Worm (Caenorhabditis elegans) whole organism, L1 larva: ENCODE data around the gene E02C12.10.

Experiments
- aly-2 ChIP-seq: fragments of 150-350 bp; optimal IDR thresholded peaks from 2 replicates; lab custom pipeline; 2014; ENCODE audit warnings: missing biosample characterization, missing genetic modification characterization
- ceh-63 ChIP-seq: fragments of 200-800 bp; sonication (Bioruptor generic); optimal IDR thresholded peaks from 2 replicates; lab custom pipeline; 2018; ENCODE audit warnings: mild to moderate bottlenecking, missing genetic modification characterization, missing compliant biosample characterization
- ces-1 ChIP-seq: fragments of 150-350 bp; optimal IDR thresholded peaks from 2 replicates; lab custom pipeline; 2014; ENCODE audit warnings: missing biosample characterization, missing genetic modification reagents, missing genetic modification characterization
- dpl-1 ChIP-seq, 3 experiments: fragments of 150-350 bp in 2 of 3; sonication (generic microtip) in 1 of 3; optimal IDR thresholded peaks; 2 replicates each; lab custom pipeline; 2014 to 2017; ENCODE audit warnings: missing biosample characterization in 3 of 3, missing genetic modification characterization in 3 of 3, missing genetic modification reagents in 3 of 3
- lin-13 ChIP-seq: fragments of 150-350 bp; optimal IDR thresholded peaks from 2 replicates; lab custom pipeline; 2014; ENCODE audit warnings: missing biosample characterization, missing genetic modification reagents, missing genetic modification characterization
- lin-15B ChIP-seq: fragments of 150-350 bp; sonication (generic microtip); optimal IDR thresholded peaks from 3 replicates; lab custom pipeline; 2014; ENCODE audit warnings: missing biosample characterization, missing genetic modification characterization
- mep-1 ChIP-seq: fragments of 150-350 bp; optimal IDR thresholded peaks from 2 replicates; lab custom pipeline; 2014; ENCODE audit warnings: missing biosample characterization, missing genetic modification characterization
- nhr-12 ChIP-seq: sonication (generic microtip); optimal IDR thresholded peaks from 2 replicates; lab custom pipeline; 2017; ENCODE audit warnings: missing biosample characterization, missing genetic modification characterization
- nhr-237 ChIP-seq: fragments of 150-350 bp; optimal IDR thresholded peaks from 2 replicates; lab custom pipeline; 2014; ENCODE audit warnings: missing biosample characterization, missing genetic modification characterization
- nhr-77 ChIP-seq: fragments of 150-350 bp; optimal IDR thresholded peaks from 2 replicates; lab custom pipeline; 2014; ENCODE audit warnings: missing biosample characterization, missing genetic modification characterization
- pag-3 ChIP-seq: sonication (generic microtip); optimal IDR thresholded peaks from 2 replicates; lab custom pipeline; 2017; ENCODE audit warnings: missing genetic modification characterization, mild to moderate bottlenecking, missing compliant biosample characterization, antibody characterized with exemption, borderline replicate concordance; ENCODE audit not compliant: insufficient read depth
- snpc-4 ChIP-seq: fragments of 150-350 bp; optimal IDR thresholded peaks from 2 replicates; lab custom pipeline; 2014; ENCODE audit warnings: missing biosample characterization, missing genetic modification characterization
- zag-1 ChIP-seq: fragments of 150-350 bp; optimal IDR thresholded peaks from 2 replicates; lab custom pipeline; 2014; ENCODE audit warnings: missing biosample characterization, missing genetic modification characterization

DNA sequence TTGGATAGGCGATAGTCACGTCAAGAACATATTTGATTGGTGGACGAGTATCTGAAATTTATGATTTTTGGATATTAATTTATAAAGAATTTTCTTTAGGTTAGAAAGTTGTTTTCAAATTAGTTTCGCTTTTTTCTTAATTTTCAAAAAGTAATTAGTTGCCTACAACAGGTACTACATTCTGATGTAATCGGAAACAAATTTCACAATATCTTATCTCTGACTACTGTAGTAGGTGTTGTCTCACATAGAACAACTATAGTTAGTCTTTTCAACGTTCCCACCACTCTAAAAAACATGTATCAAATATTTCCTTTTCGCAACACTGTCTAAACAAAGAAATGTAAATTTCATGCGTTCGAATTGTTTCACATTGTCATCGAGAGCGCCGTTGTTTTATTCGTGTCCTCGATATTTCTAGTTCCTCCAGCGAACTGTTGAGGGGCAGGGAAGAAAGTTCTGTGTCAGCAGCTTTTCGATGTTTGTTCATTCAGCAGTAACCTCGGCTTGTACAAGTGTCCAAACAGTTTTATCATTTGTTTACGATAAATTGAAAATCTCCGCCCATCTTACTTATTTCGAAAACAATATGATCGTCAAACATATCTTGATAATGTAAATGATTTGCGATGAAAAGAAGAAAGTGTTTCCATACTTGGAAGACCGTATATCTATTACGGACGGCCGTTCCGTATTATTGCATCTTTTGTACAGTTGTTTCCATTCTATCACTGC lies 48.8 kb downstream of the E02C12.10 start:
- TF ChIP-seq dpl-1 (GFP tag; optimal IDR thresholded peaks at IDR 0.05; lab: Kevin White, UChicago) (no peak), ces-1 (no peak), nhr-237 (tag; lab: Kevin White, UChicago) (no peak), pag-3 (no peak), nhr-77 (tag; lab: Kevin White, UChicago) (no peak), aly-2 (tag; lab: Kevin White, UChicago) (no peak), lin-15B (tag; lab: Kevin White, UChicago) (no peak), ceh-63 (GFP tag; lab: Kevin White, UChicago) (no peak), mep-1 (tag; lab: Kevin White, UChicago) (no peak), nhr-12 (tag; lab: Kevin White, UChicago) (no peak), zag-1 (no peak), snpc-4 (tag; lab: Kevin White, UChicago) (no peak), lin-13 (GFP tag; lab: Kevin White, UChicago) (no peak)
